Fruit fly (Drosophila melanogaster) ovary, adult (tissue): ENCODE data around the gene ksh.

ENCODE experiments used
- CG17801 ChIP-seq: fragments of 200-800 bp; optimal IDR thresholded peaks from 2 replicates; lab custom pipeline; 2019; ENCODE audit warnings: missing biosample characterization, mild to moderate bottlenecking, missing genetic modification characterization, moderate library complexity; ENCODE audit not compliant: partially characterized antibody

Gene ksh

DNA sequence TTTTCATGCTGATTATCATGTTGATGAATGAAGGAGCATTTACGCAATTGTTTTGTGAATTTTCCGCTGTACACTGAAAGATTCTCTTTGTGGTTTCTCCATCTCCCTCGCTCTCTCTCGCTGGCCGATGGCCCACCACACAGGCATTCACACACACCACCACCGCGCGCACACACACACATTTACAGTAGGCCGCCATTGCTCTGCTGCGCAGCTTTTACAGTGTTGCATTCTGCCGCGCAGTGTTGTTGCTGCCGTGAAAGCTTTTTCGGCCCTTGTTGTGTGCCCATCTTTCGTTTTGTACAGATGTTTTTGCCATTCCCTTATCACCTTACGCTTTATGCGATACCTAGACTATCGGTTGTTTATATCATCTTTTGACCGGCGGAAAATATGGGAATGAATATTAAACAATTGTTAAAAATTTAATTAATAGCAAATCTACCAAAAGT is 2.0 kb upstream of the ksh start:
- TF ChIP-seq CG17801 (GFP tag; lab: Kevin White, UChicago), result no peak

DNA sequence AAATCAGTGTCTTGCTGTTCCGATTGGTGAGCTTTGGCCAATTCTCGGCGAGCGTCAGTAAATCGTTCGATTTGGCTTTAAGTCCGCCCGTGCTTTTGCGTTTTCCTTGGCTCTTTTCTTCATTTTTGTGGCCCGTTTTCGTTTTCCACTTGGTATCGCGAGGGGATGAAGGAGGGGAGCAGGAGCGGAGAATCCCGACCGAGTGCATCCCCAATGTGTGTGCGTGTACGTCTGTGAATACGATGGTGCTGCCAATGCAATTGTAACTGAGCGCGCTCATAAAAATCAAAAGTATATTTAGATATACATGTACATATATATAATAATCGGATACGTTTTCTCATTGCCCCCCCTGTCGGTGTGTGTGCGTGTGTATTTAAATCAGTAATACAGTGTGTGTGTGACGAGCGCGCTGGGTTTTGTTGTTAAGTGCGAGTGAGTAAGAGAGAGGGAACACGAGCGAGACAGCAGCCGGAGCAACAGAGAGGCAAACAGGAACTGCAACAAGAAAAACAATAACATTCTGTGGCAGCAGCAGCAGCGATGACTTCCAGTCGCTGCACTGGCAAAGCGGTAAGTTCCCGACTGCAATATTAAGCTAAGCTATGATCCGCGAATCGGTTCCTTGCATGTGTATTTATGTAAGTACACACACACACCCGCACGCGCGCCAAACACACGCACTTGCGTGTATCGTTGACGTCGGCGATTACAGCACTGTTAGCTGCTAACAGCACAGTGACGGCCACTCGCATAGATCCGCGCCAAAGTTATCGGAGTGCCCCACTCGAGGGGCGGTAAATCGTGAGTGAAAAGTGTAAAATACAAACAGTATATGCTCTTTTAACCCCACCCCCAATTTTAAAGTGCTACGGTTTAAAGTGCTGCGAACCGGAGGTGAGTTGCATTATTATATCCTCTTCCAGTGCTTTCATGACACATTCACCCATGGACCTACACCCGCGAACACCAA is 1.1 kb upstream of the ksh start:
- TF ChIP-seq CG17801 (GFP tag; lab: Kevin White, UChicago), result no peak

DNA sequence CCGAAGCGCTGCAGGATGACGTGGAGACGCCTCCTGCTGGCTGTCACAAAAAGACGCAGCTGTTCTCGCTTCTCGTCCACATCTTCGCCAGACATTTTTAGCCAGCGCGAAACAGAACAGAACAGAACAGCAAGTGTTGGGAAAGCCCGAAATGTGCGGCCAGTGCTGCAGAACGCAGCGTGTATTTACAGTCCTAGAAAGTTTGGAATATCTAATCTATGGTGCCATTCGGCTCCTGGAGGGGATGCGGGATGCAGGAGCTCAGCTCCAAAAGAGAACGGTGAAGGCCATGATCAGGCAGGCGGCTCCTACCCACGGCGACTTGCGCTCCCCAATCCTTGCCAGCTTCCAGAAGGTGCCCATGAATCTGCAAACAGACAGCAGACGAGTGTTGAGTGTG is 507 bp downstream of the ksh start, which contains the start of gene CG12204:
Gene CG12204 (minus strand): TSS at position 117 of the 400 bp plus-strand sequence.
- TF ChIP-seq CG17801 (GFP tag; lab: Kevin White, UChicago), result no peak

DNA sequence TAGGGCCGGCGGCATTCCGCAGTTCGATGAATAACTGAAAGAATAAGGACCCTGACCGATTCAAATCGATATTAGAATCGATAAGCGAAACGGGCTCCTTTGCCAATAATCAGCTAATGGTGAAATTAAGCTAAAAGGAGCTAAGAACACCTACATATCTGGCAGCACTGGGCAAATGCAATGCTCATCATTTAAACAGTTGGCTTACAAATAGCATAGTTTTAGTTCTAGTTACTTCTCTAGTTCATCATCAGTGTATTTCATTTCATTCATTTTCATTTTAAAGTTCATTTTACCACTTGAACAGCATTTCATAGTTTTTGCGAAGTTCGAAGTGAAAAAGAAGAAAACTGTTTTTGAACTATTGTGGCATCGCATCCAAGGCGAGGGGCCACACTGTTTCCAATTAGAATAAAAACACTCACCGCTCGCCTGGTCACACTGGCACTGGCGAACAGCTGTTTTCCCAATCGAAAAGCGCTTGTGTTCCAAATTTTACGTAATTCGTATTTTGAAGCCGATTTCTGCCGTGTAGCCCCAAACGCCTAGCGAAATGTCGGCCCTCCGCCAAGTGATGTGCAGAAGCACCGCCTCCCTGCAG is 2.7 kb downstream of the ksh start, which contains the start of the genes pcm and ND-18:
Gene pcm (minus strand): TSS at position 28 of the 601 bp plus-strand sequence.
Gene ND-18 (plus strand): TSS at position 438 of the 601 bp plus-strand sequence.
- peak; percentile 0 for TF ChIP-seq CG17801 (GFP tag; lab: Kevin White, UChicago)

DNA sequence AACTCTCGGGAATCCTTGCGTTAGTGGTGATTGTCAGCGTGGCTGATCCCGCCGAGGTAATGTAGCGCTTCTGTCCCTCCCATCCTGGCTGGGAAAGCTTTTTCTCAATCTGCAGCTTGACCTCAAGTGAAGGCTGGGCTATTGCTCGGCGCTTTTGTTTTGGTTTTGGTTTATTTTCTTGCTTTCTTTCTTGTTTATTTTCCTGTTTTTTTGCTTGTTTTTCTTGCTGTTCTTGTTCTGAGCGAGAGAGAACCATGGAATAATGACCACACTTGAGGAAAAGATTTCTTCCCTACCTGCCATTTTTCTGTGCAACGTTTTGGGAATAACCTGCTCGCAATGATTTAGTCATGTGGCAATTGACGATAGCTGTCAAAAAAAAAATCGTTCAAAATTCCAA is 9.7 kb downstream of the ksh start:
- TF ChIP-seq CG17801 (GFP tag; lab: Kevin White, UChicago), result no peak

DNA sequence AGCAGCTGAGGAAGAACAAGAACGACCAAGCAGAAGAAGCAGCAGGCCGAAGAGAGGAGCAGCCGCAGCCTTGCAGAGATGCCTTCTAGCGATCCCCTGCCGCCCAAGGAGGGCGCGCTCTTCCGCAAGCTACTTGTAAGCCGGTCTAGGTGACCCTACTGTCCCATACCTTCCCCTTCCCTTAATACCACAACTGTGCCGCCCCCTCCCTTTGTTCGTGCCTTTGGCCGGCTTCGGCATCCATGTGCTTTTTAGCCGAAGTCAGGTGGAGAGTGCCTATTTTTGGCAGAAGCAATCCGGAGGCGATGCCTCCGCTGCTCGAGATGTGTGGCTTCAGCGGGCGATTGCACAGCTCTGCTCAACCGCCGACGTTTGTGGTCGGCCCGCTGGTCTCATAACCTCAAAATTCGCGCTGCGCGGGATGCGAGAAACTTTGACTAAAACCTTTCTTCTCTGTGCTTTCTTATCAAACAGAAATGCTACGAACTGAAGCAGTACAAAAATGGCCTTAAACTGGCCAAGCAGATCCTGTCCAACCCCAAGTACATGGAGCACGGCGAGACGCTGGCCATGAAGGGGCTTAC is 14.2 kb downstream of the ksh start:
- TF ChIP-seq CG17801 (GFP tag; lab: Kevin White, UChicago), result no peak

DNA sequence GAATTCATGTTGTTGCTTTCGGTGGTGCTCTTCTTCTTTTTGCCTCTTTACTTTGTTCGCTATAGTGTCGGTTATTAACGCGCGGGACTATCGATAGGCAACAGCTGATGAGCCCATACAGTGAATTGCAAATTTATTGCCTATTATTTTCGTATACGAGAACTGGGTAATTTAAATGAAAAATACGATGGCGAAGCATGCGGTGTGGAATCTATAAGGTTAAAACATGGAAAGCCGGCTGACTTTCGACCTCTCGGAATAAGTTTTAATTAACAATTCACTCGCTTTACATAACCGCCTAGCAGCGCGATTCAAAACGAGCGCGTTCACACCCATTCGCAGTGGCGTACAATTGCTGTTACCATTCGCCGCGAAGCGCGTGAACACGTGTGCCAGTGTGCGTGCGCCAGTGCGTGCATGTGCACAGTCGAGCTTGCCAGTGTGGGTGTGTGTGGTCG is 14.9 kb downstream of the ksh start, which contains the start of the genes Naa15-16 and mRpS14:
Gene Naa15-16 (plus strand): TSS at position 116 of the 458 bp plus-strand sequence.
Gene mRpS14 (minus strand): TSS at position 370 of the 458 bp plus-strand sequence.
- no peak for TF ChIP-seq CG17801 (GFP tag; lab: Kevin White, UChicago)

DNA sequence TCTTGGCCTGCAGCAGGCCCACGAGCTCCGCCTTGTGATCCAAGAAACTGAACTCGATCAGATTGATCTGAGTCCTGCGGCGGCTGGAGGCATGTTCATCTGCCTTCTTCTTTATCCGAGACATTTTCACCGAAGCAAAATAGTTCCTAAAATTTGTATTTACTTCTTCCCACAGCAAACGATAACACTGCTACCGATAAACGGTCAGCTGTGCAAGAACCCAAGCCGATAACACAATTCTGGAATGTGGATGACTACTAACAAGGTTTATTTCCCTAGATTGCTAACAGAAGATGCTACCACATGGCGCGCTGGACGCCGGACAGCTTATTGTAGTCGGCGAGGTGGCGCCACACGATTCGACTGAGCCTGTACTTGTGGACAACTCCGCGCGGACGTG is 15.7 kb downstream of the ksh start, which contains the start of gene CG32533:
Gene CG32533 (minus strand): TSS at position 278 of the 400 bp plus-strand sequence.
- TF ChIP-seq CG17801 (GFP tag; lab: Kevin White, UChicago), result no peak

DNA sequence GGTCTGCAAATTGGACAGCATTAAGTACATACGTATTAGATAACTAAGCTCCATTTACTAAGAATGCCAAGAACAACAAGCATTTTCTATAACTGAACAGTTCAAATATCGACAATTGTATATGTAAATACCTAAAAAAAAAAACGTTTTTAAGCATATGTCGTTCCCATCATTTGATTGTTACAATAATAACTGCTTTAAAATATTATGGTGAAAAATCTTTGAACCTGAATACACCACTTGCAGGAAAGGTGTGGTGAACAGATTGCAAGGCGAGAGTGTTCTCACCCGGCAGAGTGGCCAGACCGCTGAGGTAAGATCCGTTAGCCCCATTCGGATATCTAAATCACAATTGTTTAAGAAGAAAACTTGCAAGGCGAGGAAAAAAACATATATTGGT is 20.0 kb downstream of the ksh start, which contains the start of gene narya:
Gene narya (plus strand): TSS at position 301 of the 400 bp plus-strand sequence.
- TF ChIP-seq CG17801 (GFP tag; lab: Kevin White, UChicago), result no peak

DNA sequence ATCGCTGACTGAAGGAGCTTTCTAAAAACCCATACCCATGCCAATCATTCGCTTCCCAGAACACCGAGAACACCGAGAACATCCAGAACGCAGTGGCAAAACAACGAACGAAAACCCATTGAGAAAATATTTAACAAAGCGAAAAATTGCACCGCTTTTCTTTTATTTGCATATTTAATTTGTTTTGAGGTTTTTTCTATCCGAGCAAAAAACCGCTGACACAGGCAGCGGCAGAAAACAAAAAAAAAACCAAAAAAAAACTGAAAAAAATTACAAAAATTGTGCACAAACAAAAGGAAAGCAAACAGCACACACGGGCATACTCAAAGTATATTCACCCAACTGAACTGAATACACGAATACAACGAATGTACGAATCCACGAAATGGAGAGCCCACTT is 33.2 kb downstream of the ksh start:
- TF ChIP-seq CG17801 (GFP tag; lab: Kevin White, UChicago), result peak; percentile 49

DNA sequence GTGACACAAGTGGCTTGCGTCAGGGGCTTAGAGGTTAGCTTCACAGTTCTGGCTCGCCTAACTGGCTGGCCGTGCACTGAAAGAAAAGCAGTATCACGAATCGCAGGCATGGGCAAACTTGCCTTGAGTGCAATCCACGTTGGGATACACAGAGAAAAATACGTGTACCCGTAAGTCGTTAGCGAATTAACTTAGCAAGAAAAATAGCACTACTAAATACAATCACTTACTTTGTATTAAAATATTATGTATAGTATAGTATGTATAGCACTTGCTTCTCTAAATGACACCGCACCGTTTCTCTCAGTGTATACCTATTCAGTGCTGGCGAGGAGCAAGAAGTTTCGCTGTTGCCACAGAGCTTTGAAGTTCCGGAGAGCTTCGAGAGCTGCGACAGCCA is 41.7 kb downstream of the ksh start:
- no peak for TF ChIP-seq CG17801 (GFP tag; lab: Kevin White, UChicago)

DNA sequence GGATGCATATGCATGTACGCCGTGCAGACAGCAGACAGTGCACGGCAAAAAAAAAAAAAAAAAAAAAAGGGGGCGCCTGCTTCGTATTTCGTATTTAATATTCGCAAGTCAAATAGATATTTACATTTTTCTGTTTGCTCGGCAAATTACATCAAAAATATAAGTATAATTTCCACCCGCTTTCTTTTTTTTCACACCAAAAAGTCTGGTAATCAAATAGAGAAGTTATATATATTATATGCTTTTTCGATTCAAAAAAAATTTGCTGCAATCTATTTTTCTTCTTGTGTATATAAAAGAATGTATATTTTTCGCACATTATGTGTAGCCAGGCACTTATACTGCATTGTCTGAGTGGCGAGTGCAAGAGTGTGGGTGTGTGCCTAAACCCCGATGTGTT is 46.5 kb downstream of the ksh start:
- no peak for TF ChIP-seq CG17801 (GFP tag; lab: Kevin White, UChicago)
